Worm (Caenorhabditis elegans) whole organism, L3 larva: ENCODE results near the gene T23B5.3.

Experiments
- ama-1 ChIP-seq: fragments of 150-350 bp; optimal IDR thresholded peaks from 2 replicates; lab custom pipeline; 2018
- ceh-28 ChIP-seq: fragments of 150-350 bp; optimal IDR thresholded peaks from 2 replicates; lab custom pipeline; 2014; ENCODE audit warnings: missing biosample characterization, missing genetic modification reagents, missing genetic modification characterization
- ceh-82 ChIP-seq: fragments of 150-350 bp; optimal IDR thresholded peaks from 2 replicates; lab custom pipeline; 2014; ENCODE audit warnings: missing biosample characterization, missing genetic modification characterization
- nhr-11 ChIP-seq: fragments of 150-350 bp; optimal IDR thresholded peaks from 2 replicates; lab custom pipeline; 2014; ENCODE audit warnings: missing biosample characterization, missing genetic modification characterization
- nhr-12 ChIP-seq: fragments of 150-350 bp; optimal IDR thresholded peaks from 2 replicates; lab custom pipeline; 2014; ENCODE audit warnings: missing biosample characterization, missing genetic modification characterization
- nhr-237 ChIP-seq: fragments of 150-350 bp; optimal IDR thresholded peaks from 2 replicates; lab custom pipeline; 2014; ENCODE audit warnings: missing biosample characterization, missing genetic modification characterization
- ztf-11 ChIP-seq: fragments of 150-350 bp; optimal IDR thresholded peaks from 2 replicates; lab custom pipeline; 2014; ENCODE audit warnings: missing biosample characterization, missing genetic modification characterization

DNA sequence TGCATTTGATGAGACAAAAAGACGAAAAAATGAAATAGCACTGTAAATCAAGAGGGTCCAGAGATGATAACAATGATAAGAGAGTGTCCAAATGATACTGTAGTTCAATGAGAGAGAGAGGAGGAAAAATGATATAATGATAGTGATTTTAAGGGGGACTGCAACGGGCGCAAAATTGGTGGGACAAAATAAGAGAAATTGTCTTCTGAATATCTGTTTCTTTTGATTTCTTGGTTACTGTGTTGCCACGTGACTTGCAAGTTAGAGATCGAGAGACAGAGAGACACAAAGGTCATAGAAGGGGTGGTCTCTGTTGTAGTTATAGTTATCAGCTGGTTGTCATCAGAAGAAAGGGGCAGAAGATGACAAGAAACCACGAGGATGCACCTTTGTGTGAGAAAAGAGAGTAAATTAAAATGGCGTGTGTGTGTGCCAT, 27.5 kb downstream of the T23B5.3 start:
- TF ChIP-seq ceh-28 (peak; percentile 36), ceh-82 (tag; lab: Kevin White, UChicago) (no peak), ama-1 (lab: Kevin White, UChicago) (no peak), nhr-11 (no peak), nhr-237 (no peak), nhr-12 (no peak), ztf-11 (tag; lab: Kevin White, UChicago) (no peak)
